Fruit fly (Drosophila melanogaster): ENCODE results near the gene RnrL.

RnrL gene

dm6 chr2L:10299077-10299809 is 28.5 kb downstream of the RnrL start:
- TF ChIP-seq sage (GFP tag; optimal IDR thresholded peaks at IDR 0.05), result peak; percentile 37
- TF ChIP-seq Hr83 (GFP tag; optimal IDR thresholded peaks at IDR 0.05; ENCODE audit: poor library complexity, severe bottlenecking), result no peak

DNA sequence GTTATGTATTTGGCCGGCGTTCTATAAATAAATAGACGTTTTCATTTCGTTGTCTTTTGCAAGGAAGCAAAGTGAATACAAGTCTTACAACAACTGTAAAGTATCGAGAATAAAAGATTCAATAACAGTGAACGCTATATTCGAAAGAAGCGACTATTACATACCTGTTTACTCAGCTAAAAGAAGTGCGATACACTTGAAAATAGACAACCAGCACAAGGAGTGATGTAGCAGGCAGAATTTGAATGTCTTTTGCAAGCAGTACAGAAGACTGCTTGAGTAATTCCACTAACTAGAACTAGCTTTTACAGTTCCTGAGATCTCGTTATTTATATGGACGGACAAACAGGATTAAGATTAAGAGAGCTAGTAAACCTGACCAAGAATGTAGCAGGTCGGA is 29.4 kb downstream of the RnrL start:
- TF ChIP-seq Sp1 (GFP tag; optimal IDR thresholded peaks at IDR 0.05) (no peak), N (GFP tag; optimal IDR thresholded peaks at IDR 0.05) (peak; percentile 33), Mio (GFP tag; optimal IDR thresholded peaks at IDR 0.05) (no peak), Abd-B (GFP tag; optimal IDR thresholded peaks at IDR 0.05) (no peak), sv (GFP tag; optimal IDR thresholded peaks at IDR 0.05) (no peak), lola (GFP tag; optimal IDR thresholded peaks at IDR 0.05) (no peak), Hnf4 (GFP tag; optimal IDR thresholded peaks at IDR 0.05) (no peak), HLH106 (tag; optimal IDR thresholded peaks at IDR 0.05) (no peak), Dif (GFP tag; optimal IDR thresholded peaks at IDR 0.05; ENCODE audit: partially characterized antibody) (peak; percentile 72), br (GFP tag; optimal IDR thresholded peaks at IDR 0.05) (no peak), h (GFP tag; optimal IDR thresholded peaks at IDR 0.05) (no peak), woc (GFP tag; optimal IDR thresholded peaks at IDR 0.05) (no peak), sage (GFP tag; optimal IDR thresholded peaks at IDR 0.05) (no peak), foxo (GFP tag; optimal IDR thresholded peaks at IDR 0.05) (no peak)

dm6 chr2L:10294798-10295669 is 32.7 kb downstream of the RnrL start, which contains the start of gene Hand:
Hand (minus strand) TSS chr2L:10295385.
- no peak for TF ChIP-seq usp (GFP tag; optimal IDR thresholded peaks at IDR 0.05)
- TF ChIP-seq sv (GFP tag; optimal IDR thresholded peaks at IDR 0.05), result no peak
- TF ChIP-seq CG9705 (GFP tag; optimal IDR thresholded peaks at IDR 0.05), result no peak
- TF ChIP-seq Hr78 (GFP tag; optimal IDR thresholded peaks at IDR 0.05), result no peak
- TF ChIP-seq Hnf4 (GFP tag; optimal IDR thresholded peaks at IDR 0.05), result no peak
- no peak for TF ChIP-seq Vsx2 (GFP tag; optimal IDR thresholded peaks at IDR 0.05; ENCODE audit: partially characterized antibody)
- no peak for TF ChIP-seq rgr (GFP tag; optimal IDR thresholded peaks at IDR 0.05)
- no peak for TF ChIP-seq Jra (GFP tag; optimal IDR thresholded peaks at IDR 0.05)
- TF ChIP-seq Rel (GFP tag; optimal IDR thresholded peaks at IDR 0.05), result no peak
- TF ChIP-seq Rel (tag; optimal IDR thresholded peaks at IDR 0.05), result no peak
- TF ChIP-seq CG32264 (GFP tag; optimal IDR thresholded peaks at IDR 0.05), result no peak
- TF ChIP-seq Dif (GFP tag; optimal IDR thresholded peaks at IDR 0.05; ENCODE audit: partially characterized antibody), result no peak
- no peak for TF ChIP-seq Myc (optimal IDR thresholded peaks at IDR 0.05)
- no peak for TF ChIP-seq Dfd (GFP tag; optimal IDR thresholded peaks at IDR 0.05)
- no peak for TF ChIP-seq GATAd (GFP tag; optimal IDR thresholded peaks at IDR 0.05)
- TF ChIP-seq h (GFP tag; optimal IDR thresholded peaks at IDR 0.05), result no peak
- no peak for TF ChIP-seq Mio (GFP tag; optimal IDR thresholded peaks at IDR 0.05)
- no peak for TF ChIP-seq N (GFP tag; optimal IDR thresholded peaks at IDR 0.05)
- TF ChIP-seq fru (GFP tag; optimal IDR thresholded peaks at IDR 0.05), result no peak
- no peak for TF ChIP-seq psq (GFP tag; optimal IDR thresholded peaks at IDR 0.05)
- TF ChIP-seq HLH106 (tag; optimal IDR thresholded peaks at IDR 0.05), result no peak

- TF ChIP-seq CG9705 (GFP tag; optimal IDR thresholded peaks at IDR 0.05) (peak; percentile 32), rgr (GFP tag; optimal IDR thresholded peaks at IDR 0.05) (no peak), Vsx2 (GFP tag; optimal IDR thresholded peaks at IDR 0.05; ENCODE audit: partially characterized antibody) (no peak), CG32264 (GFP tag; optimal IDR thresholded peaks at IDR 0.05) (peak; percentile 36), OdsH (GFP tag; optimal IDR thresholded peaks at IDR 0.05) (peak; percentile 37), lola (GFP tag; optimal IDR thresholded peaks at IDR 0.05) (no peak), Hr83 (GFP tag; optimal IDR thresholded peaks at IDR 0.05; ENCODE audit: poor library complexity, severe bottlenecking) (peak; percentile 70), sv (GFP tag; optimal IDR thresholded peaks at IDR 0.05) (peak; percentile 44)
These were observed 35.6 kb downstream of the RnrL start, which contains the start of gene Ufd4 for dm6 chr2L:10292066-10292560. Ufd4 (minus strand) TSS chr2L:10292365.
